Worm (Caenorhabditis elegans): ENCODE measurements around the gene Y116A8C.20.

The Y116A8C.20 gene

DNA sequence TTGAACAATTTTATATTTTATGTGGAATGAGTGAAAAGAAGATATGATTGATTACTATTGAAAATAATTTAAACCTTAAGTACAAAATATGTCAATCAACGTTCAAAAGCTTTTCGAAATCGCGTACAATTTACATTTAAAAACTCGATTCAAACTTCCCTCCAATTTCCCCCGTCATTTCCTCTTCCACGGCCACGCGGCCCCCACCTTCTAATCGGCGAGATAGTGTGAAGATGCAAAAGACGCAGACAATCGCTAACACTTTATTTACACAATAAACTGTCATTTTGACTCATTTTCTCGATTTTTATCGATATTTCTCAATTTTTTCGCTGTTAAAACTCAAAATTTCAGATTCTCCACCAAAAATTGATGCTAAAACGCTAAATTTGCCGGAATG is 45.3 kb upstream of the Y116A8C.20 start, which contains the start of gene rom-4 (continued):
- 0 out of 2 replicates have a peak, but pooled peaks have one; percentile 15 for TF ChIP-seq unc-3 (GFP tag; conservative IDR thresholded peaks at IDR 0.05)
- no peak for TF ChIP-seq unc-3 (tag; optimal IDR thresholded peaks at IDR 0.05)
- TF ChIP-seq madf-2 (tag; optimal IDR thresholded peaks at IDR 0.05): no peak
- peak; percentile 23 for TF ChIP-seq unc-86 (tag; optimal IDR thresholded peaks at IDR 0.05)
- TF ChIP-seq ceh-2 (tag; optimal IDR thresholded peaks at IDR 0.05): peak; percentile 95
- TF ChIP-seq C08G9.2 (tag; optimal IDR thresholded peaks at IDR 0.05): peak; percentile 97
- peak; percentile 10 for TF ChIP-seq nfya-1 (tag; optimal IDR thresholded peaks at IDR 0.05)
- peak; percentile 84 for TF ChIP-seq tbx-2 (tag; optimal IDR thresholded peaks at IDR 0.05)
- TF ChIP-seq ceh-30 (tag; optimal IDR thresholded peaks at IDR 0.05): peak; percentile 23
- peak; percentile 71 for TF ChIP-seq ceh-14 (tag; optimal IDR thresholded peaks at IDR 0.05)
- no peak for TF ChIP-seq hlh-30 (tag; optimal IDR thresholded peaks at IDR 0.05; ENCODE audit: insufficient read depth)
- TF ChIP-seq dve-1 (tag; optimal IDR thresholded peaks at IDR 0.05): no peak
- no peak for TF ChIP-seq eyg-1 (tag; optimal IDR thresholded peaks at IDR 0.05)

DNA sequence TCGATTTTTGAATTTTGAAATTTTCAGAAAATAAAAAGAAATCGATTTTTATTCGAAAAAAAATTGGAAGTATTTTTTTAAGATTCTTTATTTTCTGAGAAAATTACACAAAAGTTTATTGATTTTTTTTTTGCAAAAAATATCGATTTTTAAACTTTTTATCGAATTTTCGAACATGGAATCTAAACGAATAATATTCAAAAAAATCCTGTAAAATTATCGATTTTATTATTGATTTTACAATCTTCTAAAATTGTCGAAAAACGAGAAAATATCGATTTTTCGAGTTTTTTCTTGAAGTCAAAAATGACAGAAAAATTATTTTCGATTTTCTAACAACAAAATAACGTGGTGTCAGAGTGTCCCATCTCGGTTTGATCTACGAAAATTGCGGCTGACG is 35.0 kb upstream of the Y116A8C.20 start:
- TF ChIP-seq hlh-6 (tag; optimal IDR thresholded peaks at IDR 0.05) (no peak), che-1 (tag; optimal IDR thresholded peaks at IDR 0.05) (no peak), lim-6 (tag; optimal IDR thresholded peaks at IDR 0.05) (no peak), sdc-2 (tag; optimal IDR thresholded peaks at IDR 0.05) (no peak), rnt-1 (tag; optimal IDR thresholded peaks at IDR 0.05) (no peak), nhr-232 (tag; optimal IDR thresholded peaks at IDR 0.05) (no peak), pax-1 (tag; optimal IDR thresholded peaks at IDR 0.05) (no peak), mec-3 (tag; optimal IDR thresholded peaks at IDR 0.05; ENCODE audit: borderline replicate concordance) (no peak), Y22D7AL.16 (tag; optimal IDR thresholded peaks at IDR 0.05) (no peak), ttx-3 (tag; optimal IDR thresholded peaks at IDR 0.05) (no peak), hlh-15 (tag; optimal IDR thresholded peaks at IDR 0.05) (no peak), dve-1 (tag; optimal IDR thresholded peaks at IDR 0.05) (no peak), C08G9.2 (tag; optimal IDR thresholded peaks at IDR 0.05) (no peak)

DNA sequence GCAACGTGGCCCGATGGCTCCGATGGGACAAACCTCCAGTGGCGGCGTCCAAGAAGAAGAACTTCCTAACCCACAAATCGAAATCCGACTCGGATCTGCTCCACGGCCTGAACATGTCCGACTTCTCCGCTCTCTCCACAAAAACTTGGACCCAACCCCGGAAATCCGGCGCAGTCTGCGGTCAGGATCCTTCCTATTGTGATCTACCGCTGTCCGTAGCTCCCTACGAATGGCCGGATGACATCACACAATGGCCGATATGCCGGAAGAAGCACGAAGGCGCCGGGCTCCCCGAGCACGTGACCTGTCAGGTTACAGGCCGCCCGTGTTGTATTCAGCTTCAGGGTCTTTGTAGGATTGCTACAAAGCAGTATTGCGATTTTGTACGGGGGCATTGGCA is 30.4 kb upstream of the Y116A8C.20 start:
- peak; percentile 3 for TF ChIP-seq hlh-30 (tag; optimal IDR thresholded peaks at IDR 0.05; ENCODE audit: insufficient read depth)
- no peak for TF ChIP-seq hlh-13 (GFP tag; optimal IDR thresholded peaks at IDR 0.05)

DNA sequence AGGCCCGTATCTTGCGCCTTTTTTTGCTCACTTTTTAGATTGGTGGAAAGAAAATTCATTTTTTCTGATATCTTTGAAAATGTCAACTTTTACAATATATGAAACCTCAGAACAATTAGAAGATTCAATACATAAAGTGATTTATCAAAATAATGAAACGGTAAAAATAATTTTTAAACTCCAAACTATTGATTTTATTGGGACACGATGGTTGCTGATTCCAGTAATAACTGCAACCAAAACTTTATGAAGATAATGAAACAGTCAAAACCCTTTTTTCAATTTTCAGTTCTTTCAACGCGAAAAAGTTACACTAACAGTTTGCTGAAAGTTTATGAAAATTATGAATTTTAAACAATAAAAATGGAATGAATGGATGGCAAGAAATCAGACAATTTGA is 19.7 kb upstream of the Y116A8C.20 start:
- TF ChIP-seq unc-3 (GFP tag; conservative IDR thresholded peaks at IDR 0.05) (no peak), unc-3 (tag; optimal IDR thresholded peaks at IDR 0.05) (no peak), dve-1 (tag; optimal IDR thresholded peaks at IDR 0.05) (no peak), ceh-24 (tag; optimal IDR thresholded peaks at IDR 0.05) (no peak), pat-9 (tag; optimal IDR thresholded peaks at IDR 0.05) (no peak), ceh-31 (tag; optimal IDR thresholded peaks at IDR 0.05) (no peak), nhr-11 (tag; optimal IDR thresholded peaks at IDR 0.05) (no peak), sox-4 (tag; optimal IDR thresholded peaks at IDR 0.05) (no peak), nhr-232 (tag; optimal IDR thresholded peaks at IDR 0.05) (no peak), ref-2 (tag; optimal IDR thresholded peaks at IDR 0.05) (no peak), fkh-10 (GFP tag; optimal IDR thresholded peaks at IDR 0.05) (no peak), hlh-13 (GFP tag; optimal IDR thresholded peaks at IDR 0.05) (no peak), elt-2 (tag; optimal IDR thresholded peaks at IDR 0.05) (no peak), sdc-2 (tag; optimal IDR thresholded peaks at IDR 0.05) (no peak), zip-5 (tag; optimal IDR thresholded peaks at IDR 0.05) (no peak), eyg-1 (tag; optimal IDR thresholded peaks at IDR 0.05) (no peak), pax-1 (tag; optimal IDR thresholded peaks at IDR 0.05) (no peak), hlh-15 (tag; optimal IDR thresholded peaks at IDR 0.05) (no peak), Y22D7AL.16 (tag; optimal IDR thresholded peaks at IDR 0.05) (no peak)

DNA sequence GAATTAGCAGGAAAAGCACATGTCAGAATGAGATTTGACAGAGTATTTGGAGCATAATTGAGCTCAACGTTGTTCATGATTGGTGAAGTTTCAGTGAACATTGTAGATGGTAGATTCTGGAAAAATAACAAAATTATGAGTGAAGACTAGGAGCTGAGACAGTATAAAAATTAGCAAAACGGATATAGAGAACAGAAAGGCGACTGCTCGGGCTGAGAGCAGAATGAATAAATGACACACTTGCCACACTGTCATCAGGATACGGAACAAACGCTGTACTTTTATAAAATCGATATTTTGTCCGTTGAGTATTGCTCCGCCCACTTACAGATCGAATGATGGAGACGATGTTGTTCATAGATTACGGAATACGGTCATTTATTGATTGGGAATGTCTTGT is 15.7 kb upstream of the Y116A8C.20 start, which contains the start of gene dct-13:
Gene dct-13 (minus strand): TSS at position 101 of the 400 bp plus-strand sequence.
- TF ChIP-seq ceh-2 (tag; optimal IDR thresholded peaks at IDR 0.05) (no peak), sdc-2 (tag; optimal IDR thresholded peaks at IDR 0.05) (no peak), unc-3 (GFP tag; conservative IDR thresholded peaks at IDR 0.05) (no peak), unc-3 (tag; optimal IDR thresholded peaks at IDR 0.05) (no peak), lin-11 (tag; optimal IDR thresholded peaks at IDR 0.05) (no peak), K09A11.1 (tag; optimal IDR thresholded peaks at IDR 0.05; ENCODE audit: insufficient read depth) (no peak), pag-3 (tag; optimal IDR thresholded peaks at IDR 0.05; ENCODE audit: borderline replicate concordance) (no peak), unc-86 (tag; optimal IDR thresholded peaks at IDR 0.05) (no peak), npax-4 (tag; optimal IDR thresholded peaks at IDR 0.05) (no peak), K02D7.2 (tag; optimal IDR thresholded peaks at IDR 0.05) (no peak), pqm-1 (tag; optimal IDR thresholded peaks at IDR 0.05) (no peak)

Data from whole organism, late embryonic.